Worm (Caenorhabditis elegans) whole organism, young adult: Measurements from ENCODE around the gene egl-46.

Experiments
- B0019.2 ChIP-seq: fragments of 200-800 bp; sonication (Bioruptor generic); conservative IDR thresholded peaks from 2 replicates; pipeline ENCODE4 v1.3.6; 2022; ENCODE audit warnings: missing genetic modification reagents, missing genetic modification characterization, missing compliant biosample characterization
- C17E4.6 ChIP-seq: fragments of 200-800 bp; sonication (Bioruptor generic); IDR thresholded peaks from 2 replicates; pipeline ENCODE4 v1.3.6; 2022; ENCODE audit warnings: missing genetic modification reagents, missing genetic modification characterization, missing compliant biosample characterization
- F10E7.11 ChIP-seq: sonication (generic microtip); optimal IDR thresholded peaks from 2 replicates; lab custom pipeline; 2017; ENCODE audit warnings: mild to moderate bottlenecking, missing genetic modification characterization, moderate library complexity, missing compliant biosample characterization
- F22D6.2 ChIP-seq: sonication (generic microtip); optimal IDR thresholded peaks from 2 replicates; lab custom pipeline; 2016; ENCODE audit warnings: mild to moderate bottlenecking, missing genetic modification characterization, missing compliant biosample characterization
- F33H1.4 ChIP-seq: fragments of 200-800 bp; sonication (Bioruptor generic); IDR thresholded peaks from 2 replicates; pipeline ENCODE4 v1.3.6; 2022; ENCODE audit warnings: missing genetic modification reagents, missing genetic modification characterization, missing compliant biosample characterization
- F39B2.1 ChIP-seq: fragments of 200-800 bp; sonication (Bioruptor generic); IDR thresholded peaks from 2 replicates; pipeline ENCODE4 v1.3.6; 2022; ENCODE audit warnings: missing genetic modification reagents, missing genetic modification characterization, missing compliant biosample characterization
- F52B5.7 ChIP-seq: sonication (generic microtip); optimal IDR thresholded peaks from 2 replicates; lab custom pipeline; 2016; ENCODE audit warnings: mild to moderate bottlenecking, missing genetic modification characterization, missing compliant biosample characterization
- F55B11.4 ChIP-seq: sonication (generic microtip); optimal IDR thresholded peaks from 2 replicates; lab custom pipeline; 2016; ENCODE audit warnings: missing compliant biosample characterization, missing genetic modification characterization, borderline replicate concordance; ENCODE audit not compliant: insufficient read depth
- Y67H2A.10 ChIP-seq: fragments of 200-800 bp; sonication (Bioruptor generic); conservative IDR thresholded peaks from 2 replicates; pipeline ENCODE4 v1.3.6; 2022; ENCODE audit warnings: missing genetic modification reagents, missing genetic modification characterization, missing compliant biosample characterization
- Y79H2A.3 ChIP-seq: fragments of 200-800 bp; sonication (Bioruptor generic); conservative IDR thresholded peaks from 2 replicates; pipeline ENCODE4 v1.3.6; 2022; ENCODE audit warnings: missing genetic modification reagents, missing genetic modification characterization, missing compliant biosample characterization
- Y95B8A.8 ChIP-seq: fragments of 200-800 bp; sonication (Bioruptor generic); IDR thresholded peaks from 2 replicates; pipeline ENCODE4 v1.3.6; 2022; ENCODE audit warnings: missing genetic modification reagents, missing genetic modification characterization, missing compliant biosample characterization
- aptf-3 ChIP-seq: fragments of 200-800 bp; sonication (Bioruptor generic); IDR thresholded peaks from 2 replicates; pipeline ENCODE4 v1.3.6; 2022; ENCODE audit warnings: missing genetic modification characterization, missing compliant biosample characterization
- attf-3 ChIP-seq: fragments of 200-800 bp; sonication (Bioruptor generic); conservative IDR thresholded peaks from 2 replicates; pipeline ENCODE4 v1.3.6; 2022; ENCODE audit warnings: missing genetic modification reagents, missing genetic modification characterization, missing compliant biosample characterization
- attf-5 ChIP-seq: fragments of 200-800 bp; sonication (Bioruptor generic); optimal IDR thresholded peaks from 2 replicates; lab custom pipeline; 2018; ENCODE audit warnings: mild to moderate bottlenecking, missing genetic modification characterization, missing compliant biosample characterization
- cebp-2 ChIP-seq: fragments of 200-800 bp; sonication (Bioruptor generic); IDR thresholded peaks from 2 replicates; pipeline ENCODE4 v1.3.6; 2022; ENCODE audit warnings: missing genetic modification characterization, missing compliant biosample characterization
- ceh-100 ChIP-seq: fragments of 200-800 bp; sonication (Bioruptor generic); IDR thresholded peaks from 2 replicates; pipeline ENCODE4 v1.3.6; 2022; ENCODE audit warnings: missing genetic modification reagents, missing genetic modification characterization, missing compliant biosample characterization
- ceh-40 ChIP-seq: fragments of 200-800 bp; sonication (Bioruptor generic); IDR thresholded peaks from 2 replicates; pipeline ENCODE4 v1.3.6; 2022; ENCODE audit warnings: missing genetic modification characterization, missing compliant biosample characterization
- ceh-79 ChIP-seq: sonication (generic microtip); optimal IDR thresholded peaks from 2 replicates; lab custom pipeline; 2017; ENCODE audit warnings: mild to moderate bottlenecking, missing genetic modification characterization, missing compliant biosample characterization
- die-1 ChIP-seq: sonication (generic microtip); optimal IDR thresholded peaks from 2 replicates; lab custom pipeline; 2016; ENCODE audit warnings: missing genotype, mild to moderate bottlenecking, missing genetic modification characterization, missing compliant biosample characterization
- dpff-1 ChIP-seq: sonication (generic microtip); optimal IDR thresholded peaks from 2 replicates; lab custom pipeline; 2017; ENCODE audit warnings: mild to moderate bottlenecking, missing genetic modification characterization, missing compliant biosample characterization
- dpl-1 ChIP-seq: fragments of 150-350 bp; optimal IDR thresholded peaks from 2 replicates; lab custom pipeline; 2014; ENCODE audit warnings: missing biosample characterization, missing genetic modification reagents, missing genetic modification characterization
- egl-44 ChIP-seq: fragments of 200-800 bp; sonication (Bioruptor generic); IDR thresholded peaks from 2 replicates; pipeline ENCODE4 v1.3.6; 2022; ENCODE audit warnings: missing genetic modification reagents, missing genetic modification characterization, missing compliant biosample characterization
- egrh-3 ChIP-seq: fragments of 200-800 bp; sonication (Bioruptor generic); IDR thresholded peaks from 2 replicates; pipeline ENCODE4 v1.3.6; 2022; ENCODE audit warnings: missing genetic modification reagents, missing genetic modification characterization, missing compliant biosample characterization
- ekl-4 ChIP-seq: fragments of 200-800 bp; sonication (Bioruptor generic); IDR thresholded peaks from 2 replicates; pipeline ENCODE4 v1.3.6; 2022; ENCODE audit warnings: missing genetic modification reagents, missing genetic modification characterization, missing compliant biosample characterization
- fkh-3 ChIP-seq: sonication (generic microtip); optimal IDR thresholded peaks from 2 replicates; lab custom pipeline; 2016; ENCODE audit warnings: mild to moderate bottlenecking, missing genetic modification characterization, missing compliant biosample characterization
- let-607 ChIP-seq, 2 experiments: fragments of 200-800 bp in 1 of 2; sonication (Bioruptor generic) in 1 of 2; sonication (generic microtip) in 1 of 2; optimal IDR thresholded peaks; 2 replicates each; lab custom pipeline; 2016 to 2018; ENCODE audit warnings: mild to moderate bottlenecking in 2 of 2, missing compliant biosample characterization in 2 of 2, missing genetic modification characterization in 2 of 2, moderate library complexity in 2 of 2, missing genotype in 1 of 2
- lin-26 ChIP-seq: fragments of 200-800 bp; sonication (Bioruptor generic); IDR thresholded peaks from 2 replicates; pipeline ENCODE4 v1.3.6; 2022; ENCODE audit warnings: missing genetic modification reagents, missing genetic modification characterization, missing compliant biosample characterization
- lin-54 ChIP-seq: fragments of 200-800 bp; sonication (Bioruptor generic); optimal IDR thresholded peaks from 2 replicates; lab custom pipeline; 2018; ENCODE audit warnings: mild to moderate bottlenecking, missing genetic modification characterization, missing compliant biosample characterization
- lsl-1 ChIP-seq: fragments of 200-800 bp; sonication (Bioruptor generic); optimal IDR thresholded peaks from 2 replicates; lab custom pipeline; 2018; ENCODE audit warnings: mild to moderate bottlenecking, missing genetic modification characterization, moderate library complexity, missing compliant biosample characterization
- madf-6 ChIP-seq: fragments of 200-800 bp; sonication (Bioruptor generic); IDR thresholded peaks from 2 replicates; pipeline ENCODE4 v1.3.6; 2022; ENCODE audit warnings: missing genetic modification reagents, missing genetic modification characterization, missing compliant biosample characterization
- madf-8 ChIP-seq: fragments of 200-800 bp; sonication (Bioruptor generic); conservative IDR thresholded peaks from 2 replicates; pipeline ENCODE4 v1.3.6; 2022; ENCODE audit warnings: missing genetic modification reagents, missing genetic modification characterization, missing compliant biosample characterization
- mcd-1 ChIP-seq: fragments of 200-800 bp; sonication (Bioruptor generic); IDR thresholded peaks from 2 replicates; pipeline ENCODE4 v1.3.6; 2022; ENCODE audit warnings: missing genetic modification reagents, missing genetic modification characterization, missing compliant biosample characterization
- mel-28 ChIP-seq: sonication (generic microtip); optimal IDR thresholded peaks from 2 replicates; lab custom pipeline; 2016; ENCODE audit warnings: borderline replicate concordance, mild to moderate bottlenecking, missing genetic modification characterization, missing compliant biosample characterization
- nfya-1 ChIP-seq: sonication (generic microtip); optimal IDR thresholded peaks from 2 replicates; lab custom pipeline; 2017; ENCODE audit warnings: antibody characterized with exemption, missing compliant biosample characterization, missing genetic modification characterization, borderline replicate concordance; ENCODE audit not compliant: insufficient read depth
- nfya-2 ChIP-seq: fragments of 200-800 bp; sonication (Bioruptor generic); IDR thresholded peaks from 2 replicates; pipeline ENCODE4 v1.3.6; 2022; ENCODE audit warnings: missing genetic modification reagents, missing genetic modification characterization, missing compliant biosample characterization
- nhr-27 ChIP-seq: fragments of 200-800 bp; sonication (Bioruptor generic); optimal IDR thresholded peaks from 2 replicates; lab custom pipeline; 2018; ENCODE audit warnings: mild to moderate bottlenecking, missing genetic modification characterization, moderate library complexity, missing compliant biosample characterization
- rcor-1 ChIP-seq: fragments of 200-800 bp; sonication (Bioruptor generic); IDR thresholded peaks from 2 replicates; pipeline ENCODE4 v1.3.6; 2022; ENCODE audit warnings: missing genetic modification reagents, missing genetic modification characterization, missing compliant biosample characterization
- rec-8 ChIP-seq, 2 experiments: sonication (generic microtip); optimal IDR thresholded peaks; 2 replicates each; lab custom pipeline; 2016; ENCODE audit warnings: mild to moderate bottlenecking in 2 of 2, missing genetic modification characterization in 2 of 2, missing genetic modification reagents in 2 of 2, missing genotype in 2 of 2, missing biosample characterization in 1 of 2, missing compliant biosample characterization in 1 of 2, moderate library complexity in 1 of 2
- repo-1 ChIP-seq: sonication (generic microtip); optimal IDR thresholded peaks from 2 replicates; lab custom pipeline; 2017; ENCODE audit warnings: mild to moderate bottlenecking, missing genetic modification characterization, missing compliant biosample characterization
- rpc-1 ChIP-seq, 2 experiments: fragments of 150-350 bp in 1 of 2; sonication (generic microtip) in 1 of 2; optimal IDR thresholded peaks; 2 replicates each; lab custom pipeline; 2014 to 2018; ENCODE audit warnings: missing biosample characterization in 1 of 2, missing genetic modification characterization in 1 of 2, missing genetic modification reagents in 1 of 2, missing genotype in 1 of 2
- somi-1 ChIP-seq: fragments of 200-800 bp; sonication (Bioruptor generic); optimal IDR thresholded peaks from 2 replicates; lab custom pipeline; 2018; ENCODE audit warnings: mild to moderate bottlenecking, missing genetic modification characterization, missing compliant biosample characterization
- sptf-2 ChIP-seq: fragments of 200-800 bp; sonication (Bioruptor generic); optimal IDR thresholded peaks from 2 replicates; lab custom pipeline; 2018; ENCODE audit warnings: mild to moderate bottlenecking, missing genetic modification characterization, missing compliant biosample characterization
- unc-130 ChIP-seq: sonication (generic microtip); optimal IDR thresholded peaks from 2 replicates; lab custom pipeline; 2016; ENCODE audit warnings: missing genetic modification reagents, missing genetic modification characterization, missing compliant biosample characterization
- xnd-1 ChIP-seq: sonication (generic microtip); optimal IDR thresholded peaks from 2 replicates; lab custom pipeline; 2016; ENCODE audit warnings: missing genotype, missing genetic modification reagents, missing genetic modification characterization, missing compliant biosample characterization
- ztf-3 ChIP-seq: fragments of 200-800 bp; sonication (Bioruptor generic); optimal IDR thresholded peaks from 2 replicates; lab custom pipeline; 2018; ENCODE audit warnings: mild to moderate bottlenecking, missing genetic modification characterization, missing compliant biosample characterization

egl-46 gene

ce11 chrV:6657532-6658259 lies 23.7 kb downstream of the egl-46 start (continued):
- TF ChIP-seq F39B2.1, result no peak
- TF ChIP-seq rec-8 (tag; optimal IDR thresholded peaks at IDR 0.05; lab: Kevin White, UChicago), result no peak
- no peak for TF ChIP-seq aptf-3 (GFP tag; lab: Robert Waterston, UW)
- TF ChIP-seq C17E4.6 (GFP tag; lab: Robert Waterston, UW), result no peak
- TF ChIP-seq xnd-1 (tag; lab: Kevin White, UChicago), result peak; percentile 22
- peak; percentile 42 for TF ChIP-seq attf-5 (GFP tag; lab: Kevin White, UChicago)
- no peak for TF ChIP-seq die-1 (tag; lab: Kevin White, UChicago)
- no peak for TF ChIP-seq attf-3
- TF ChIP-seq ceh-100 (GFP tag; lab: Robert Waterston, UW), result no peak
- TF ChIP-seq Y95B8A.8, result no peak

DNA sequence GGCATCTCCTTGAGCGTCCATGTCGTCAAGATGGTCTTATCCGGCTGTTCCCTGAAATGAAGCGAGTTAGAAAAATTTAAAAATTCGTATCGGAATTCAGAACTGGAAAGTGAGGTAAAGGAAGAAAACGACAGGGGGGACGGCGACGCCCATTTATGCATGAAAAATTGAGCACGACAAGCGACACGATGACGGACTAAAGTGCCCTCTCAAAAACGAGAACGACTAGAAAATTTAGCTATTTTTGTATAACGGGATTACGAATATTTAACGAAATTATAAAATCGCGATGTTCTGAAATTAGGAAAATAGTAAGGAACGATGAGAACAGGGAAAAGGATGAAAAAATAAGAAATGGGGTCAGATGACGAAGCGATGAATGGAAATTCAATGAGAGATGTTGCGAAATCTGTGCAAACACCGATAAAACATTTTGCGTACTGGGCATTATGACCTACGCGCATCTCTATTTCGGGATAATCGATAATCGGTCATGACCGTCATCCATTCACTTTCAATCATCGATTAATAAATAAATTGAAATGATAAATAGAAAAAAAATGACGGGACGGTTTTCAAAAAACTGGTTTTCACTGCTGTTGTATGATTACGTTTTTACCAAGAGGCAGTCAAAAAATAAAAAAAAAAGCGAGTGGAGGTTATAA lies 24.8 kb downstream of the egl-46 start, which contains the start of gene snb-1:
Gene snb-1, minus strand, starts transcription at position 51 of the 665 bp plus-strand sequence.
- no peak for TF ChIP-seq mel-28 (tag; lab: Kevin White, UChicago)
- TF ChIP-seq dpff-1 (tag; lab: Kevin White, UChicago), result no peak
- TF ChIP-seq mcd-1, result no peak
- TF ChIP-seq nfya-1, result no peak
- no peak for TF ChIP-seq Y67H2A.10 (GFP tag; lab: Robert Waterston, UW)
- no peak for TF ChIP-seq B0019.2
- TF ChIP-seq F10E7.11 (tag; lab: Kevin White, UChicago), result no peak
- TF ChIP-seq F55B11.4 (tag; lab: Kevin White, UChicago), result no peak
- TF ChIP-seq lsl-1 (GFP tag; lab: Kevin White, UChicago), result no peak
- no peak for TF ChIP-seq ztf-3 (GFP tag; lab: Kevin White, UChicago)
- TF ChIP-seq madf-6 (GFP tag; lab: Robert Waterston, UW), result no peak
- peak; percentile 11 for TF ChIP-seq lin-54 (GFP tag; lab: Kevin White, UChicago)
- no peak for TF ChIP-seq ekl-4 (GFP tag; lab: Robert Waterston, UW)
- TF ChIP-seq sptf-2 (GFP tag; lab: Kevin White, UChicago), result no peak
- TF ChIP-seq attf-3, result no peak
- no peak for TF ChIP-seq F33H1.4 (GFP tag; lab: Robert Waterston, UW)
- TF ChIP-seq egl-44, result no peak
- TF ChIP-seq somi-1 (GFP tag; lab: Kevin White, UChicago), result no peak
- no peak for TF ChIP-seq repo-1 (tag; lab: Kevin White, UChicago)
- no peak for TF ChIP-seq rpc-1 (optimal IDR thresholded peaks at IDR 0.05; lab: Kevin White, UChicago)
- no peak for TF ChIP-seq rpc-1 (tag; optimal IDR thresholded peaks at IDR 0.05; lab: Kevin White, UChicago)
- no peak for TF ChIP-seq nfya-2 (GFP tag; lab: Robert Waterston, UW)
- no peak for TF ChIP-seq fkh-3 (tag; lab: Kevin White, UChicago)
- TF ChIP-seq lin-26 (GFP tag; lab: Robert Waterston, UW), result no peak
- TF ChIP-seq madf-8, result no peak
- no peak for TF ChIP-seq F52B5.7 (tag; lab: Kevin White, UChicago)
- TF ChIP-seq F22D6.2 (tag; lab: Kevin White, UChicago), result no peak
- TF ChIP-seq egrh-3 (GFP tag; lab: Robert Waterston, UW), result no peak
- no peak for TF ChIP-seq nhr-27 (tag; lab: Kevin White, UChicago)
- TF ChIP-seq ceh-79, result no peak
- no peak for TF ChIP-seq C17E4.6 (GFP tag; lab: Robert Waterston, UW)
- no peak for TF ChIP-seq ceh-40 (GFP tag; lab: Robert Waterston, UW)
- no peak for TF ChIP-seq unc-130 (GFP tag; lab: Kevin White, UChicago)
- TF ChIP-seq let-607 (tag; optimal IDR thresholded peaks at IDR 0.05; lab: Kevin White, UChicago), result no peak
- TF ChIP-seq dpl-1 (GFP tag; lab: Kevin White, UChicago), result no peak
- TF ChIP-seq Y79H2A.3 (GFP tag; lab: Robert Waterston, UW), result no peak
- no peak for TF ChIP-seq rcor-1 (GFP tag; lab: Robert Waterston, UW)
- TF ChIP-seq cebp-2 (GFP tag; lab: Robert Waterston, UW), result no peak
- TF ChIP-seq die-1 (tag; lab: Kevin White, UChicago), result no peak
